Worm (Caenorhabditis elegans): Measurements from ENCODE around the gene F43H9.4.

Gene F43H9.4

ce11 chrV:8073162-8073561 lies 46.7 kb downstream of the F43H9.4 start:
- no peak for TF ChIP-seq tab-1 (GFP tag; IDR thresholded peaks at IDR 0.05)
- TF ChIP-seq flt-1 (GFP tag; IDR thresholded peaks at IDR 0.05): no peak
- TF ChIP-seq ref-1 (GFP tag; conservative IDR thresholded peaks at IDR 0.05): no peak
- no peak for TF ChIP-seq ztf-29 (GFP tag; IDR thresholded peaks at IDR 0.05)
- TF ChIP-seq klf-2 (GFP tag; conservative IDR thresholded peaks at IDR 0.05): no peak
- TF ChIP-seq T22C8.4 (GFP tag; IDR thresholded peaks at IDR 0.05): no peak
- TF ChIP-seq cog-1 (tag; optimal IDR thresholded peaks at IDR 0.05): no peak
- TF ChIP-seq ztf-23 (GFP tag; IDR thresholded peaks at IDR 0.05): no peak
- TF ChIP-seq med-1 (GFP tag; optimal IDR thresholded peaks at IDR 0.05; ENCODE audit: insufficient read depth): no peak

ce11 chrV:8075712-8076111 lies 49.2 kb downstream of the F43H9.4 start, which contains the start of gene catp-3:
Gene catp-3 (plus strand): TSS chrV:8076012.
- TF ChIP-seq T22C8.4 (GFP tag; IDR thresholded peaks at IDR 0.05): no peak
- TF ChIP-seq klf-2 (GFP tag; conservative IDR thresholded peaks at IDR 0.05): no peak
- no peak for TF ChIP-seq ztf-29 (GFP tag; IDR thresholded peaks at IDR 0.05)
- TF ChIP-seq ref-1 (GFP tag; conservative IDR thresholded peaks at IDR 0.05): no peak
